Worm (Caenorhabditis elegans): ENCODE measurements around the gene Y47G7B.2.

ce11 chrII:2719212-2719611 is 11.4 kb upstream of the Y47G7B.2 start:
- TF ChIP-seq fkh-10 (GFP tag; optimal IDR thresholded peaks at IDR 0.05) (no peak), aly-2 (tag; optimal IDR thresholded peaks at IDR 0.05) (no peak), jun-1 (tag; optimal IDR thresholded peaks at IDR 0.05) (no peak), lsy-2 (tag; optimal IDR thresholded peaks at IDR 0.05) (no peak)
